Worm (Caenorhabditis elegans): ENCODE measurements around the gene K07C5.13.

- TF ChIP-seq aly-2 (tag; optimal IDR thresholded peaks at IDR 0.05) = no peak
- TF ChIP-seq nhr-11 (tag; optimal IDR thresholded peaks at IDR 0.05) = no peak
- TF ChIP-seq elt-2 (tag; optimal IDR thresholded peaks at IDR 0.05) = no peak
- TF ChIP-seq unc-62 (GFP tag; optimal IDR thresholded peaks at IDR 0.05) = no peak
- no peak for TF ChIP-seq nhr-76 (tag; optimal IDR thresholded peaks at IDR 0.05)
- no peak for TF ChIP-seq nhr-12 (tag; optimal IDR thresholded peaks at IDR 0.05)
- TF ChIP-seq ceh-9 (tag; optimal IDR thresholded peaks at IDR 0.05) = no peak
- no peak for TF ChIP-seq mml-1 (tag; optimal IDR thresholded peaks at IDR 0.05)
- no peak for TF ChIP-seq pqm-1 (tag; optimal IDR thresholded peaks at IDR 0.05)
- TF ChIP-seq lin-39 (tag; optimal IDR thresholded peaks at IDR 0.05) = no peak
- TF ChIP-seq pha-4 (tag; optimal IDR thresholded peaks at IDR 0.05) = no peak
- no peak for TF ChIP-seq zag-1 (tag; optimal IDR thresholded peaks at IDR 0.05)
- TF ChIP-seq fos-1 (tag; optimal IDR thresholded peaks at IDR 0.05) = no peak
- no peak for TF ChIP-seq egl-27 (tag; optimal IDR thresholded peaks at IDR 0.05)
Measured at ce11 chrV:10323537-10323936, 18.3 kb upstream of the K07C5.13 start.
